Fruit fly (Drosophila melanogaster) whole organism, wandering third instar larva: ENCODE results near the gene GNBP1.

Experiments
- Abd-B ChIP-seq: fragments of >200 bp; optimal IDR thresholded peaks from 2 replicates; lab custom pipeline; 2017; ENCODE audit warnings: missing biosample characterization, missing genetic modification characterization
- CG9705 ChIP-seq: fragments of 200-800 bp; sonication (Bioruptor generic); optimal IDR thresholded peaks from 2 replicates; lab custom pipeline; 2018; ENCODE audit warnings: missing biosample characterization, mild to moderate bottlenecking, missing genetic modification characterization
- CrebA ChIP-seq: fragments of 200-800 bp; sonication (Bioruptor generic); optimal IDR thresholded peaks from 2 replicates; lab custom pipeline; 2016; ENCODE audit warnings: missing biosample characterization, mild to moderate bottlenecking, missing genetic modification characterization, borderline replicate concordance
- Dif ChIP-seq: fragments of 200-275, 200-300 bp; sonication (Bioruptor generic); optimal IDR thresholded peaks from 2 replicates; lab custom pipeline; 2018; ENCODE audit warnings: missing biosample characterization, missing genetic modification characterization; ENCODE audit not compliant: partially characterized antibody
- GATAd ChIP-seq: sonication (Bioruptor generic); optimal IDR thresholded peaks from 2 replicates; lab custom pipeline; 2016; ENCODE audit warnings: missing biosample characterization, missing genetic modification characterization
- Hr78 ChIP-seq: fragments of >200 bp; optimal IDR thresholded peaks from 2 replicates; lab custom pipeline; 2017; ENCODE audit warnings: missing biosample characterization, missing genetic modification characterization
- Hr83 ChIP-seq: fragments of 200-300 bp; sonication (Bioruptor generic); optimal IDR thresholded peaks from 2 replicates; lab custom pipeline; 2016; ENCODE audit warnings: missing biosample characterization, mild to moderate bottlenecking, missing genetic modification characterization, moderate library complexity; ENCODE audit not compliant: poor library complexity, severe bottlenecking
- Mio ChIP-seq: sonication (Bioruptor generic); optimal IDR thresholded peaks from 2 replicates; lab custom pipeline; 2016; ENCODE audit warnings: missing biosample characterization, missing genetic modification characterization
- Myc ChIP-seq: fragments of >200 bp; optimal IDR thresholded peaks from 2 replicates; lab custom pipeline; 2017
- Vsx2 ChIP-seq: fragments of 200-300, 225-300 bp; sonication (Bioruptor generic); optimal IDR thresholded peaks from 2 replicates; lab custom pipeline; 2018; ENCODE audit warnings: missing biosample characterization, missing genetic modification characterization; ENCODE audit not compliant: partially characterized antibody
- br ChIP-seq: fragments of 200-800 bp; sonication (Bioruptor generic); optimal IDR thresholded peaks from 2 replicates; lab custom pipeline; 2016; ENCODE audit warnings: missing biosample characterization, missing genetic modification characterization
- brk ChIP-seq: fragments of 200-800 bp; sonication (Bioruptor generic); optimal IDR thresholded peaks from 2 replicates; lab custom pipeline; 2016; ENCODE audit warnings: missing biosample characterization, mild to moderate bottlenecking, missing genetic modification characterization
- dmrt93B ChIP-seq: fragments of 200-800 bp; sonication (Bioruptor generic); optimal IDR thresholded peaks from 2 replicates; lab custom pipeline; 2018; ENCODE audit warnings: missing biosample characterization, mild to moderate bottlenecking, missing genetic modification characterization
- ey ChIP-seq: fragments of 200-800 bp; sonication (Bioruptor generic); optimal IDR thresholded peaks from 2 replicates; lab custom pipeline; 2016; ENCODE audit warnings: missing biosample characterization, missing genetic modification characterization
- fru ChIP-seq: fragments of 200-800 bp; sonication (Bioruptor generic); optimal IDR thresholded peaks from 3 replicates; lab custom pipeline; 2016; ENCODE audit warnings: missing biosample characterization, mild to moderate bottlenecking, missing genetic modification characterization
- jim ChIP-seq: fragments of 175-275, 200-325 bp; sonication (Bioruptor generic); optimal IDR thresholded peaks from 2 replicates; lab custom pipeline; 2016; ENCODE audit warnings: missing biosample characterization, mild to moderate bottlenecking, missing genetic modification characterization
- sv ChIP-seq: fragments of 200-800 bp; sonication (Bioruptor generic); optimal IDR thresholded peaks from 3 replicates; lab custom pipeline; 2016; ENCODE audit warnings: missing biosample characterization, missing genetic modification characterization
- tai ChIP-seq: sonication (Bioruptor generic); optimal IDR thresholded peaks from 2 replicates; lab custom pipeline; 2016; ENCODE audit warnings: missing biosample characterization, missing genetic modification characterization
- woc ChIP-seq: sonication (Bioruptor generic); optimal IDR thresholded peaks from 2 replicates; lab custom pipeline; 2016; ENCODE audit warnings: missing biosample characterization, mild to moderate bottlenecking, missing genetic modification characterization

Gene GNBP1

DNA sequence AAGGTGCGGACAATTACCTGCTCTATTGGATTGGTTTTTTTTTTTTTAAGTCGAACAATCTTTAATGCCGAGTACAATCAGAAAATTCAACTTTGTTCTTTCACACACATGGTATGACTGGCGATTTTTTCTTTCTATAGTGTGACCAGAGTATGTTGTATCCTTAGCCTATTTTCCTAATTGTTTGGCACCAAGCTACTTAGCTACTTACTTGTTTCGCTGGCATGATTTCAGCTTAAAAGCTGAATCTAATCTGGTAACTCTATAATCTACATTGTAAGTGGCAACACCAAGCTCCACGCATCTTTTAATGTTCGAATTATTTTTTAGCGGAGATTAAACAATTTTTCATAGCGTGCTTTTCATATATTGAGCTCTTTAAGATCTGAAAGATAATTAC lies 47.6 kb downstream of the GNBP1 start, which contains the start of gene CG12477:
Gene CG12477, minus strand, starts transcription at position 101 of the 400 bp plus-strand sequence.
- no peak for TF ChIP-seq Hr83
- no peak for TF ChIP-seq br
- TF ChIP-seq Abd-B (GFP tag; lab: Kevin White, UChicago), result no peak
- TF ChIP-seq CG9705, result no peak
- no peak for TF ChIP-seq sv (GFP tag; lab: Kevin White, UChicago)
- no peak for TF ChIP-seq woc (GFP tag; lab: Kevin White, UChicago)
- TF ChIP-seq dmrt93B (GFP tag; lab: Kevin White, UChicago), result no peak
- no peak for TF ChIP-seq GATAd
- no peak for TF ChIP-seq Hr78 (GFP tag; lab: Kevin White, UChicago)
- no peak for TF ChIP-seq fru (GFP tag; lab: Kevin White, UChicago)
- no peak for TF ChIP-seq Mio
- TF ChIP-seq ey (GFP tag; lab: Kevin White, UChicago), result no peak
- TF ChIP-seq Myc (lab: Kevin White, UChicago), result no peak
- TF ChIP-seq CrebA (GFP tag; lab: Kevin White, UChicago), result no peak
- no peak for TF ChIP-seq brk
- no peak for TF ChIP-seq jim (GFP tag; lab: Kevin White, UChicago)
- no peak for TF ChIP-seq Vsx2 (GFP tag; lab: Kevin White, UChicago)
- no peak for TF ChIP-seq tai (GFP tag; lab: Kevin White, UChicago)
- no peak for TF ChIP-seq Dif (GFP tag; lab: Kevin White, UChicago)
